Fruit fly (Drosophila melanogaster) whole organism, embryonic: Measurements from ENCODE around the gene CheA29a.

Experiments used
- CG11085 ChIP-seq: fragments of 200-800 bp; sonication (Bioruptor generic); IDR thresholded peaks from 2 replicates; pipeline ENCODE4 v1.3.6; 2022; ENCODE audit warnings: missing biosample characterization, missing genetic modification characterization
- CG11456 ChIP-seq: fragments of 200-800 bp; sonication (Bioruptor generic); IDR thresholded peaks from 3 replicates; pipeline ENCODE4 v1.3.6; 2022; ENCODE audit warnings: missing biosample characterization, missing genetic modification characterization
- CG11560 ChIP-seq: fragments of 200-800 bp; sonication (Bioruptor generic); IDR thresholded peaks from 3 replicates; pipeline ENCODE4 v1.3.6; 2022; ENCODE audit warnings: missing biosample characterization, missing genetic modification characterization
- CG11695 ChIP-seq: fragments of 200-800 bp; sonication (Bioruptor generic); IDR thresholded peaks from 3 replicates; pipeline ENCODE4 v1.3.6; 2022; ENCODE audit warnings: missing biosample characterization, missing genetic modification characterization
- CG1233 ChIP-seq: fragments of 200-800 bp; sonication (Bioruptor generic); optimal IDR thresholded peaks from 4 replicates; lab custom pipeline; 2018; ENCODE audit warnings: missing biosample characterization, mild to moderate bottlenecking, missing genetic modification characterization
- CG12744 ChIP-seq: fragments of 200-800 bp; sonication (Bioruptor generic); optimal IDR thresholded peaks from 2 replicates; lab custom pipeline; 2016; ENCODE audit warnings: missing biosample characterization, missing genetic modification characterization
- CG13123 ChIP-seq: fragments of 200-800 bp; sonication (Bioruptor generic); optimal IDR thresholded peaks from 2 replicates; lab custom pipeline; 2016; ENCODE audit warnings: missing biosample characterization, missing genetic modification characterization
- CG13296 ChIP-seq: fragments of 200-800 bp; sonication (Bioruptor generic); optimal IDR thresholded peaks from 3 replicates; lab custom pipeline; 2018; ENCODE audit warnings: missing biosample characterization, mild to moderate bottlenecking, missing genetic modification characterization
- CG14965 ChIP-seq: fragments of 200-800 bp; sonication (Bioruptor generic); optimal IDR thresholded peaks from 2 replicates; lab custom pipeline; 2016; ENCODE audit warnings: missing biosample characterization, missing genetic modification characterization, borderline replicate concordance
- CG16815 ChIP-seq: fragments of 200-800 bp; sonication (Bioruptor generic); optimal IDR thresholded peaks from 3 replicates; lab custom pipeline; 2017; ENCODE audit warnings: missing biosample characterization, mild to moderate bottlenecking, missing genetic modification characterization
- CG17829 ChIP-seq: fragments of 200-800 bp; optimal IDR thresholded peaks from 2 replicates; lab custom pipeline; 2019; ENCODE audit warnings: missing biosample characterization, mild to moderate bottlenecking, missing genetic modification characterization, moderate library complexity
- CG17912 ChIP-seq: fragments of 200-800 bp; sonication (Bioruptor generic); optimal IDR thresholded peaks from 2 replicates; lab custom pipeline; 2018; ENCODE audit warnings: missing biosample characterization, mild to moderate bottlenecking, missing genetic modification characterization
- CG2116 ChIP-seq: fragments of 200-800 bp; sonication (Bioruptor generic); optimal IDR thresholded peaks from 3 replicates; lab custom pipeline; 2018; ENCODE audit warnings: missing biosample characterization, mild to moderate bottlenecking, missing genetic modification characterization
- CG31388 ChIP-seq: fragments of 200-800 bp; sonication (Bioruptor generic); optimal IDR thresholded peaks from 2 replicates; lab custom pipeline; 2016; ENCODE audit warnings: missing biosample characterization, missing genetic modification characterization
- CG3838 ChIP-seq: fragments of 200-800 bp; sonication (Bioruptor generic); optimal IDR thresholded peaks from 3 replicates; lab custom pipeline; 2016; ENCODE audit warnings: missing biosample characterization, missing genetic modification characterization
- CG5245 ChIP-seq: fragments of 200-800 bp; sonication (Bioruptor generic); optimal IDR thresholded peaks from 3 replicates; lab custom pipeline; 2016; ENCODE audit warnings: missing biosample characterization, missing genetic modification characterization
- CG7839 ChIP-seq: fragments of 200-800 bp; sonication (Bioruptor generic); optimal IDR thresholded peaks from 3 replicates; lab custom pipeline; 2018; ENCODE audit warnings: missing biosample characterization, mild to moderate bottlenecking, missing genetic modification characterization, moderate library complexity
- CG7963 ChIP-seq: fragments of 200-800 bp; sonication (Bioruptor generic); IDR thresholded peaks from 3 replicates; pipeline ENCODE4 v1.3.6; 2022; ENCODE audit warnings: missing biosample characterization, missing genetic modification characterization; ENCODE audit not compliant: partially characterized antibody
- CG8290 ChIP-seq, 3 experiments: fragments of 200-800 bp; sonication (Bioruptor generic); optimal IDR thresholded peaks; 2 replicates each; lab custom pipeline; 2016 to 2019; ENCODE audit warnings: missing biosample characterization in 3 of 3, missing genetic modification characterization in 3 of 3, mild to moderate bottlenecking in 2 of 3, moderate library complexity in 1 of 3
- CG9215 ChIP-seq: fragments of 200-800 bp; sonication (Bioruptor generic); IDR thresholded peaks from 2 replicates; pipeline ENCODE4 v1.3.6; 2022; ENCODE audit warnings: missing biosample characterization, missing genetic modification characterization
- CG9876 ChIP-seq: fragments of 200-800 bp; sonication (Bioruptor generic); optimal IDR thresholded peaks from 2 replicates; lab custom pipeline; 2016; ENCODE audit warnings: missing biosample characterization, missing genetic modification characterization
- Hey ChIP-seq: fragments of 200-800 bp; sonication (Bioruptor generic); optimal IDR thresholded peaks from 3 replicates; lab custom pipeline; 2018; ENCODE audit warnings: missing biosample characterization, mild to moderate bottlenecking, missing genetic modification characterization
- HmgD ChIP-seq: fragments of 200-800 bp; sonication (Bioruptor generic); optimal IDR thresholded peaks from 3 replicates; lab custom pipeline; 2016; ENCODE audit warnings: missing biosample characterization, missing genetic modification characterization
- Kr ChIP-seq: fragments of 200-800 bp; sonication (Bioruptor generic); optimal IDR thresholded peaks from 2 replicates; lab custom pipeline; 2017; ENCODE audit warnings: missing biosample characterization, mild to moderate bottlenecking, missing genetic modification characterization
- Mad ChIP-seq: fragments of 200-800 bp; sonication (Bioruptor generic); optimal IDR thresholded peaks from 2 replicates; lab custom pipeline; 2016; ENCODE audit warnings: missing biosample characterization, missing genetic modification characterization
- NFAT ChIP-seq: fragments of 200-800 bp; sonication (Bioruptor generic); IDR thresholded peaks from 2 replicates; pipeline ENCODE4 v1.3.6; 2022; ENCODE audit warnings: missing biosample characterization, missing genetic modification characterization
- Rx ChIP-seq: fragments of 200-800 bp; sonication (Bioruptor generic); IDR thresholded peaks from 2 replicates; pipeline ENCODE4 v1.3.6; 2022; ENCODE audit warnings: missing biosample characterization, missing genetic modification characterization
- ac ChIP-seq: fragments of 200-800 bp; sonication (Bioruptor generic); optimal IDR thresholded peaks from 3 replicates; lab custom pipeline; 2017; ENCODE audit warnings: missing biosample characterization, mild to moderate bottlenecking, missing genetic modification characterization
- bsh ChIP-seq, 2 experiments: fragments of 200-800 bp; sonication (Bioruptor generic); optimal IDR thresholded peaks; 2 replicates each; lab custom pipeline; 2017 to 2018; ENCODE audit warnings: mild to moderate bottlenecking in 2 of 2, missing biosample characterization in 2 of 2, missing genetic modification characterization in 2 of 2, moderate library complexity in 1 of 2
- cas ChIP-seq: fragments of 200-800 bp; sonication (Bioruptor generic); IDR thresholded peaks from 2 replicates; pipeline ENCODE4 v1.3.6; 2022; ENCODE audit warnings: missing biosample characterization, missing genetic modification characterization
- ci ChIP-seq: fragments of 200-800 bp; sonication (Bioruptor generic); IDR thresholded peaks from 3 replicates; pipeline ENCODE4 v1.3.6; 2022; ENCODE audit warnings: missing biosample characterization, missing genetic modification characterization
- crc ChIP-seq: fragments of 200-800 bp; sonication (Bioruptor generic); optimal IDR thresholded peaks from 2 replicates; lab custom pipeline; 2016; ENCODE audit warnings: missing biosample characterization, missing genetic modification characterization
- dmrt99B ChIP-seq: fragments of 200-800 bp; sonication (Bioruptor generic); optimal IDR thresholded peaks from 2 replicates; lab custom pipeline; 2018; ENCODE audit warnings: missing biosample characterization, mild to moderate bottlenecking, missing genetic modification characterization, moderate library complexity
- gce ChIP-seq: fragments of 200-800 bp; sonication (Bioruptor generic); IDR thresholded peaks from 3 replicates; pipeline ENCODE4 v1.3.6; 2022; ENCODE audit warnings: missing biosample characterization, missing genetic modification characterization
- gsb ChIP-seq: fragments of 200-800 bp; sonication (Bioruptor generic); IDR thresholded peaks from 2 replicates; pipeline ENCODE4 v1.3.6; 2022; ENCODE audit warnings: missing biosample characterization, missing genetic modification characterization
- klu ChIP-seq: fragments of 200-800 bp; sonication (Bioruptor generic); IDR thresholded peaks from 2 replicates; pipeline ENCODE4 v1.3.6; 2022; ENCODE audit warnings: missing biosample characterization, missing genetic modification characterization
- mld ChIP-seq: fragments of 200-800 bp; sonication (Bioruptor generic); IDR thresholded peaks from 3 replicates; pipeline ENCODE4 v1.3.6; 2022; ENCODE audit warnings: missing biosample characterization, missing genetic modification characterization; ENCODE audit not compliant: partially characterized antibody
- pnt ChIP-seq: fragments of 200-800 bp; sonication (Bioruptor generic); optimal IDR thresholded peaks from 3 replicates; lab custom pipeline; 2016; ENCODE audit warnings: missing biosample characterization, missing genetic modification characterization
- row ChIP-seq: fragments of 200-800 bp; sonication (Bioruptor generic); IDR thresholded peaks from 3 replicates; pipeline ENCODE4 v1.3.6; 2022; ENCODE audit warnings: missing biosample characterization, missing genetic modification characterization
- schlank ChIP-seq: fragments of 200-800 bp; sonication (Bioruptor generic); optimal IDR thresholded peaks from 2 replicates; lab custom pipeline; 2018; ENCODE audit warnings: missing biosample characterization, mild to moderate bottlenecking, missing genetic modification characterization
- shn ChIP-seq: fragments of 200-800 bp; sonication (Bioruptor generic); optimal IDR thresholded peaks from 3 replicates; lab custom pipeline; 2016; ENCODE audit warnings: missing biosample characterization, missing genetic modification characterization
- sim ChIP-seq: fragments of 200-800 bp; sonication (Bioruptor generic); IDR thresholded peaks from 2 replicates; pipeline ENCODE4 v1.3.6; 2022; ENCODE audit warnings: missing biosample characterization, missing genetic modification characterization
- sna ChIP-seq: fragments of 200-800 bp; sonication (Bioruptor generic); IDR thresholded peaks from 2 replicates; pipeline ENCODE4 v1.3.6; 2022; ENCODE audit warnings: missing biosample characterization, missing genetic modification characterization; ENCODE audit not compliant: partially characterized antibody
- sqz ChIP-seq: fragments of 200-800 bp; sonication (Bioruptor generic); optimal IDR thresholded peaks from 3 replicates; lab custom pipeline; 2018; ENCODE audit warnings: missing biosample characterization, mild to moderate bottlenecking, missing genetic modification characterization
- tna ChIP-seq: fragments of 200-800 bp; sonication (Bioruptor generic); IDR thresholded peaks from 2 replicates; pipeline ENCODE4 v1.3.6; 2022; ENCODE audit warnings: missing biosample characterization, missing genetic modification characterization; ENCODE audit not compliant: partially characterized antibody
- trem ChIP-seq: fragments of 200-800 bp; optimal IDR thresholded peaks from 3 replicates; lab custom pipeline; 2019; ENCODE audit warnings: missing biosample characterization, mild to moderate bottlenecking, missing genetic modification characterization, moderate library complexity
- ttk ChIP-seq: fragments of 200-800 bp; sonication (Bioruptor generic); IDR thresholded peaks from 2 replicates; pipeline ENCODE4 v2.1.2; 2022; ENCODE audit warnings: missing biosample characterization, missing genetic modification characterization
- tup ChIP-seq: fragments of 200-800 bp; sonication (Bioruptor generic); optimal IDR thresholded peaks from 2 replicates; lab custom pipeline; 2016; ENCODE audit warnings: missing biosample characterization, mild to moderate bottlenecking, missing genetic modification characterization, moderate library complexity
- wek ChIP-seq: fragments of 200-800 bp; sonication (Bioruptor generic); optimal IDR thresholded peaks from 3 replicates; lab custom pipeline; 2018; ENCODE audit warnings: missing biosample characterization, mild to moderate bottlenecking, missing genetic modification characterization, moderate library complexity
- yki ChIP-seq: fragments of >200 bp; optimal IDR thresholded peaks from 3 replicates; lab custom pipeline; 2018

CheA29a gene

DNA sequence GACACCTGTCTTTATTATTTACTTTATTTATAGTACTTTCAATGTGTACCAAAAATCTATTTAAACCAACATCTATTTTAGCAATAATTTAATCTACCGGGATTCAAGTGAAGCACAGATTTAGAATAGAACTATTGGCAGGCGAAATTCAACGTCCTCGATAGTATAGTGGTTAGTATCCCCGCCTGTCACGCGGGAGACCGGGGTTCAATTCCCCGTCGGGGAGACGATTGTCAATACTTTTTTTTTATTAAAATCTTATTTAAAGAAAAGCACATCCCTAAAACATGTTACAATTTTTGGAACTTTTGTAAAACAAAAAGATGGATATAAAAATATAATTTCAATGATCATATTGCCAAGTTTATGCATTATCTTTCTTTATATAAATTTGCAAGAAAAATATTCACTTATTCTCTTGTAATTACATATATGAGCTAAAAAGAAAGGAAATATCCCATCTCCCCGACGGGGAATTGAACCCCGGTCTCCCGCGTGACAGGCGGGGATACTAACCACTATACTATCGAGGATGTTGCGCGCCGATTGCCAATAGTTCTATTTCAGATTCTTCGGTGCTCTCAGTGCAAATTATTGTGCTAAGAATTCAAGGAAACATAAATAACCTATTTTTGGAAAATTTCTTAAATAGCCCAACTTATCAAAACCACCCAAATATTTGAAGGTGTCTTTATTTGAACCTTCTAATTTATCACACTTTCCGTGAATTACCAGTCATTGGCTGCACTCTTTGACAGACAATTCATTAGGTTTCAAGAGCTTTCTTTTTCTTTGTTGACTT is 4.7 kb downstream of the CheA29a start, which contains the start of gene CG43796 (continued):
- TF ChIP-seq ci: no peak
- no peak for TF ChIP-seq dmrt99B (tag; lab: Kevin White, UChicago)
- no peak for TF ChIP-seq Kr (GFP tag; lab: Kevin White, UChicago)
- no peak for TF ChIP-seq CG13296 (GFP tag; lab: Kevin White, UChicago)
- no peak for TF ChIP-seq CG5245 (GFP tag; lab: Kevin White, UChicago)
- peak; percentile 65; the same call in 1 of the 3 replicates for TF ChIP-seq CG7963
- TF ChIP-seq CG13123 (GFP tag; lab: Kevin White, UChicago): no peak
- TF ChIP-seq cas: no peak
- no peak for TF ChIP-seq pnt
- TF ChIP-seq Hey (tag; lab: Kevin White, UChicago): no peak
- TF ChIP-seq CG9876 (GFP tag; lab: Kevin White, UChicago): no peak
- no peak for TF ChIP-seq yki (lab: Kevin White, UChicago)
- no peak for TF ChIP-seq CG9215 (GFP tag; lab: Robert Waterston, UW)
- no peak for TF ChIP-seq Rx (GFP tag; lab: Robert Waterston, UW)
- no peak for TF ChIP-seq Mad
- no peak for TF ChIP-seq CG7839 (tag; lab: Kevin White, UChicago)
- TF ChIP-seq CG17829: no peak
- TF ChIP-seq CG14965: no peak
- no peak for TF ChIP-seq CG11695 (GFP tag; lab: Robert Waterston, UW)
- no peak for TF ChIP-seq sim (GFP tag; lab: Robert Waterston, UW)
- peak; percentile 58; the same call in 1 of the 2 replicates for TF ChIP-seq tna (GFP tag; lab: Robert Waterston, UW)
- no peak for TF ChIP-seq schlank (tag; lab: Kevin White, UChicago)
- no peak for TF ChIP-seq wek (GFP tag; lab: Kevin White, UChicago)
- TF ChIP-seq sna (GFP tag; lab: Robert Waterston, UW): 0 out of 2 replicates have a peak, but pooled peaks have one; percentile 18
- no peak for TF ChIP-seq crc (GFP tag; lab: Kevin White, UChicago)
- no peak for TF ChIP-seq CG11456
- TF ChIP-seq CG8290 (GFP tag; optimal IDR thresholded peaks at IDR 0.05; lab: Kevin White, UChicago): no peak
- TF ChIP-seq CG8290 (tag; optimal IDR thresholded peaks at IDR 0.05; lab: Kevin White, UChicago): no peak
- TF ChIP-seq CG17912 (GFP tag; lab: Kevin White, UChicago): no peak
- no peak for TF ChIP-seq CG11085 (GFP tag; lab: Robert Waterston, UW)
- no peak for TF ChIP-seq HmgD (GFP tag; lab: Kevin White, UChicago)
- no peak for TF ChIP-seq bsh (GFP tag; optimal IDR thresholded peaks at IDR 0.05; lab: Kevin White, UChicago)
- no peak for TF ChIP-seq CG3838 (GFP tag; lab: Kevin White, UChicago)
- no peak for TF ChIP-seq gsb (GFP tag; lab: Robert Waterston, UW)
- no peak for TF ChIP-seq trem
- no peak for TF ChIP-seq ac (GFP tag; lab: Kevin White, UChicago)
- TF ChIP-seq NFAT (GFP tag; lab: Robert Waterston, UW): no peak
- no peak for TF ChIP-seq klu (GFP tag; lab: Robert Waterston, UW)
- TF ChIP-seq CG11560: no peak
- no peak for TF ChIP-seq row
- TF ChIP-seq CG16815: no peak
- TF ChIP-seq CG31388 (GFP tag; lab: Kevin White, UChicago): no peak
- TF ChIP-seq mld (GFP tag; lab: Robert Waterston, UW): peak; percentile 76; the same call in 2 of the 3 replicates
- TF ChIP-seq CG1233 (GFP tag; lab: Kevin White, UChicago): no peak
- no peak for TF ChIP-seq tup (GFP tag; lab: Kevin White, UChicago)
- no peak for TF ChIP-seq sqz (GFP tag; lab: Kevin White, UChicago)
- no peak for TF ChIP-seq gce
- no peak for TF ChIP-seq CG2116 (GFP tag; lab: Kevin White, UChicago)
- no peak for TF ChIP-seq ttk (GFP tag; lab: Robert Waterston, UW)
- TF ChIP-seq shn (GFP tag; lab: Kevin White, UChicago): no peak
- TF ChIP-seq CG12744: no peak
